Fruit fly (Drosophila melanogaster) whole organism, embryonic: ENCODE measurements around the gene CG1622.

Experiments used
- BEAF-32 ChIP-seq: fragments of 200-800 bp; sonication (Bioruptor generic); optimal IDR thresholded peaks from 3 replicates; lab custom pipeline; 2017; ENCODE audit warnings: missing biosample characterization, missing genetic modification characterization, mild to moderate bottlenecking, moderate library complexity, missing genetic modification reagents
- CG10462 ChIP-seq: fragments of 200-800 bp; sonication (Bioruptor generic); optimal IDR thresholded peaks from 2 replicates; lab custom pipeline; 2016; ENCODE audit warnings: missing biosample characterization, missing genetic modification characterization
- CG10565 ChIP-seq: fragments of 200-800 bp; sonication (Bioruptor generic); optimal IDR thresholded peaks from 3 replicates; lab custom pipeline; 2016; ENCODE audit warnings: missing biosample characterization, mild to moderate bottlenecking, missing genetic modification characterization
- CG10654 ChIP-seq: fragments of 200-800 bp; sonication (Bioruptor generic); optimal IDR thresholded peaks from 2 replicates; lab custom pipeline; 2016; ENCODE audit warnings: missing biosample characterization, missing genetic modification characterization
- CG11504 ChIP-seq: fragments of 200-800 bp; sonication (Bioruptor generic); optimal IDR thresholded peaks from 3 replicates; lab custom pipeline; 2019; ENCODE audit warnings: missing biosample characterization, mild to moderate bottlenecking, missing genetic modification characterization, moderate library complexity
- CG18599 ChIP-seq: fragments of 200-800 bp; sonication (Bioruptor generic); optimal IDR thresholded peaks from 3 replicates; lab custom pipeline; 2017; ENCODE audit warnings: missing biosample characterization, missing genetic modification characterization, mild to moderate bottlenecking, moderate library complexity, missing genetic modification reagents
- CG2678 ChIP-seq: fragments of 200-800 bp; sonication (Bioruptor generic); optimal IDR thresholded peaks from 3 replicates; lab custom pipeline; 2019; ENCODE audit warnings: missing biosample characterization, mild to moderate bottlenecking, missing genetic modification characterization, moderate library complexity
- CG31441 ChIP-seq: fragments of 200-800 bp; sonication (Bioruptor generic); IDR thresholded peaks from 2 replicates; pipeline ENCODE4 v1.3.6; 2022; ENCODE audit warnings: missing biosample characterization, missing genetic modification characterization
- CG4730 ChIP-seq: fragments of 200-800 bp; sonication (Bioruptor generic); IDR thresholded peaks from 2 replicates; pipeline ENCODE4 v1.3.6; 2022; ENCODE audit warnings: missing biosample characterization, missing genetic modification characterization
- CG4854 ChIP-seq: fragments of 200-800 bp; sonication (Bioruptor generic); optimal IDR thresholded peaks from 2 replicates; lab custom pipeline; 2016; ENCODE audit warnings: missing biosample characterization, missing genetic modification characterization, inconsistent platforms
- CG7987 ChIP-seq: fragments of 200-800 bp; sonication (Bioruptor generic); optimal IDR thresholded peaks from 2 replicates; lab custom pipeline; 2018; ENCODE audit warnings: missing biosample characterization, mild to moderate bottlenecking, missing genetic modification characterization, moderate library complexity
- CoRest ChIP-seq: fragments of 200-800 bp; sonication (Bioruptor generic); optimal IDR thresholded peaks from 3 replicates; lab custom pipeline; 2018; ENCODE audit warnings: missing biosample characterization, mild to moderate bottlenecking, missing genetic modification characterization, moderate library complexity
- Deaf1 ChIP-seq: fragments of 200-800 bp; optimal IDR thresholded peaks from 3 replicates; lab custom pipeline; 2019; ENCODE audit warnings: missing biosample characterization, mild to moderate bottlenecking, missing genetic modification characterization, moderate library complexity
- Dll ChIP-seq: fragments of 200-800 bp; sonication (Bioruptor generic); IDR thresholded peaks from 4 replicates; pipeline ENCODE4 v1.3.6; 2022; ENCODE audit warnings: missing biosample characterization, missing genetic modification characterization; ENCODE audit not compliant: partially characterized antibody
- Dref ChIP-seq: fragments of 200-800 bp; sonication (Bioruptor generic); IDR thresholded peaks from 2 replicates; pipeline ENCODE4 v1.3.6; 2022; ENCODE audit warnings: missing biosample characterization, missing genetic modification characterization
- Nf-YA ChIP-seq: fragments of 200-800 bp; sonication (Bioruptor generic); IDR thresholded peaks from 2 replicates; pipeline ENCODE4 v1.3.6; 2022; ENCODE audit warnings: missing biosample characterization, missing genetic modification characterization
- Opbp ChIP-seq: fragments of 200-800 bp; sonication (Bioruptor generic); IDR thresholded peaks from 3 replicates; pipeline ENCODE4 v1.3.6; 2022; ENCODE audit warnings: missing biosample characterization, missing genetic modification characterization; ENCODE audit not compliant: partially characterized antibody
- Pdp1 ChIP-seq, 2 experiments: fragments of 200-800 bp; sonication (Bioruptor generic); optimal IDR thresholded peaks; 3 replicates each; lab custom pipeline; 2016; ENCODE audit warnings: missing biosample characterization in 2 of 2, missing genetic modification characterization in 2 of 2, mild to moderate bottlenecking in 1 of 2, moderate library complexity in 1 of 2
- Sry-β ChIP-seq: fragments of 200-800 bp; sonication (Bioruptor generic); optimal IDR thresholded peaks from 2 replicates; lab custom pipeline; 2018; ENCODE audit warnings: missing biosample characterization, mild to moderate bottlenecking, missing genetic modification characterization, moderate library complexity
- Trl ChIP-seq, 3 experiments: fragments of >200 bp in 2 of 3; fragments of 200-800 bp in 1 of 3; sonication (Bioruptor generic) in 1 of 3; optimal IDR thresholded peaks; 2 replicates in 1 of 3; 3 replicates in 2 of 3; lab custom pipeline; 2016 to 2017; ENCODE audit warnings: missing biosample characterization in 1 of 3, missing genetic modification characterization in 1 of 3
- Vsx1 ChIP-seq: fragments of 200-800 bp; sonication (Bioruptor generic); optimal IDR thresholded peaks from 2 replicates; lab custom pipeline; 2017; ENCODE audit warnings: missing biosample characterization, mild to moderate bottlenecking, missing genetic modification characterization, missing genetic modification reagents
- abd-A ChIP-seq: fragments of 200-800 bp; sonication (Bioruptor generic); optimal IDR thresholded peaks from 3 replicates; lab custom pipeline; 2019; ENCODE audit warnings: missing biosample characterization, mild to moderate bottlenecking, missing genetic modification characterization, moderate library complexity
- ac ChIP-seq: fragments of 200-800 bp; sonication (Bioruptor generic); optimal IDR thresholded peaks from 3 replicates; lab custom pipeline; 2017; ENCODE audit warnings: missing biosample characterization, mild to moderate bottlenecking, missing genetic modification characterization
- amos ChIP-seq: fragments of 200-800 bp; sonication (Bioruptor generic); IDR thresholded peaks from 2 replicates; pipeline ENCODE4 v1.3.6; 2022; ENCODE audit warnings: missing biosample characterization, missing genetic modification characterization; ENCODE audit not compliant: partially characterized antibody
- aop ChIP-seq: fragments of 200-800 bp; sonication (Bioruptor generic); IDR thresholded peaks from 2 replicates; pipeline ENCODE4 v1.3.6; 2022; ENCODE audit warnings: missing biosample characterization, missing genetic modification characterization
- bbx ChIP-seq: fragments of 200-800 bp; sonication (Bioruptor generic); IDR thresholded peaks from 2 replicates; pipeline ENCODE4 v1.3.6; 2022; ENCODE audit warnings: missing biosample characterization, missing genetic modification characterization; ENCODE audit not compliant: partially characterized antibody
- cg ChIP-seq: fragments of 200-800 bp; sonication (Bioruptor generic); optimal IDR thresholded peaks from 3 replicates; lab custom pipeline; 2019; ENCODE audit warnings: missing biosample characterization, mild to moderate bottlenecking, missing genetic modification characterization, moderate library complexity
- chinmo ChIP-seq: fragments of 200-800 bp; sonication (Bioruptor generic); IDR thresholded peaks from 4 replicates; pipeline ENCODE4 v1.3.6; 2022; ENCODE audit warnings: missing biosample characterization, missing genetic modification characterization; ENCODE audit not compliant: partially characterized antibody
- fd96Cb ChIP-seq: fragments of 200-800 bp; sonication (Bioruptor generic); optimal IDR thresholded peaks from 2 replicates; lab custom pipeline; 2018; ENCODE audit warnings: missing biosample characterization, mild to moderate bottlenecking, missing genetic modification characterization, moderate library complexity
- gem ChIP-seq: fragments of 200-800 bp; sonication (Bioruptor generic); optimal IDR thresholded peaks from 2 replicates; lab custom pipeline; 2019; ENCODE audit warnings: missing biosample characterization, mild to moderate bottlenecking, missing genetic modification characterization, moderate library complexity
- grau ChIP-seq: fragments of 200-800 bp; optimal IDR thresholded peaks from 3 replicates; lab custom pipeline; 2019; ENCODE audit warnings: missing biosample characterization, mild to moderate bottlenecking, missing genetic modification characterization, moderate library complexity
- klu ChIP-seq: fragments of 200-800 bp; sonication (Bioruptor generic); IDR thresholded peaks from 2 replicates; pipeline ENCODE4 v1.3.6; 2022; ENCODE audit warnings: missing biosample characterization, missing genetic modification characterization
- mirr ChIP-seq: fragments of 200-800 bp; sonication (Bioruptor generic); optimal IDR thresholded peaks from 3 replicates; lab custom pipeline; 2018; ENCODE audit warnings: missing biosample characterization, mild to moderate bottlenecking, missing genetic modification characterization
- nmo ChIP-seq: fragments of 200-800 bp; sonication (Bioruptor generic); optimal IDR thresholded peaks from 2 replicates; lab custom pipeline; 2018; ENCODE audit warnings: missing biosample characterization, mild to moderate bottlenecking, missing genetic modification characterization, moderate library complexity
- onecut ChIP-seq: fragments of 200-800 bp; sonication (Bioruptor generic); IDR thresholded peaks from 2 replicates; pipeline ENCODE4 v1.3.6; 2022; ENCODE audit warnings: missing biosample characterization, missing genetic modification characterization
- row ChIP-seq: fragments of 200-800 bp; sonication (Bioruptor generic); IDR thresholded peaks from 3 replicates; pipeline ENCODE4 v1.3.6; 2022; ENCODE audit warnings: missing biosample characterization, missing genetic modification characterization
- slp2 ChIP-seq: fragments of 200-800 bp; sonication (Bioruptor generic); optimal IDR thresholded peaks from 2 replicates; lab custom pipeline; 2016; ENCODE audit warnings: missing biosample characterization, missing genetic modification characterization

The CG1622 gene

dm6 chrX:13280235-13280634 lies 16.6 kb upstream of the CG1622 start (continued):
- TF ChIP-seq BEAF-32 (GFP tag; lab: Kevin White, UChicago) (no peak), fd96Cb (no peak), CoRest (tag; lab: Kevin White, UChicago) (no peak), Trl (optimal IDR thresholded peaks at IDR 0.05; lab: Kevin White, UChicago) (peak; percentile 32 to 59), Trl (GFP tag; optimal IDR thresholded peaks at IDR 0.05; lab: Kevin White, UChicago) (no peak), Dll (0 out of 4 replicates have a peak, but pooled peaks have one; percentile 18), CG10654 (no peak), Deaf1 (peak; percentile 76), CG7987 (no peak), CG18599 (no peak), abd-A (tag; lab: Kevin White, UChicago) (peak; percentile 76), onecut (GFP tag; lab: Robert Waterston, UW) (peak; percentile 95), bbx (GFP tag; lab: Robert Waterston, UW) (peak; percentile 21; the same call in 1 of the 2 replicates), CG10565 (GFP tag; lab: Kevin White, UChicago) (no peak), mirr (peak; percentile 38), Pdp1 (GFP tag; optimal IDR thresholded peaks at IDR 0.05; lab: Kevin White, UChicago) (peak in 1 of 2 experiments; percentile 10), cg (GFP tag; lab: Kevin White, UChicago) (peak; percentile 73), chinmo (GFP tag; lab: Robert Waterston, UW) (0 out of 4 replicates have a peak, but pooled peaks have one; percentile 55), Opbp (no peak), Nf-YA (GFP tag; lab: Robert Waterston, UW) (no peak), CG4730 (GFP tag; lab: Robert Waterston, UW) (no peak), ac (GFP tag; lab: Kevin White, UChicago) (no peak), slp2 (no peak), amos (GFP tag; lab: Robert Waterston, UW) (no peak)

dm6 chrX:13280738-13281137 lies 16.1 kb upstream of the CG1622 start:
- TF ChIP-seq grau (tag; lab: Kevin White, UChicago): peak; percentile 13
- TF ChIP-seq CG11504 (tag; lab: Kevin White, UChicago): peak; percentile 33
- peak; percentile 15 for TF ChIP-seq gem
- TF ChIP-seq CG31441 (GFP tag; lab: Robert Waterston, UW): 0 out of 2 replicates have a peak, but pooled peaks have one; percentile 14
- no peak for TF ChIP-seq Vsx1 (GFP tag; lab: Kevin White, UChicago)
- no peak for TF ChIP-seq Dref (GFP tag; lab: Robert Waterston, UW)
- TF ChIP-seq nmo (GFP tag; lab: Kevin White, UChicago): peak; percentile 10
- TF ChIP-seq klu (GFP tag; lab: Robert Waterston, UW): no peak
- TF ChIP-seq row (GFP tag; lab: Robert Waterston, UW): peak; percentile 45; the same call in 1 of the 3 replicates
- no peak for TF ChIP-seq Dll
- TF ChIP-seq aop (GFP tag; lab: Robert Waterston, UW): no peak
- TF ChIP-seq CG10462 (GFP tag; lab: Kevin White, UChicago): no peak
- TF ChIP-seq CG4854: no peak
- peak; percentile 8 for TF ChIP-seq CG2678 (tag; lab: Kevin White, UChicago)
- TF ChIP-seq Sry-β: peak; percentile 83
- TF ChIP-seq CoRest (tag; lab: Kevin White, UChicago): peak; percentile 3
